Fruit fly (Drosophila melanogaster) whole organism, embryonic: ENCODE measurements around the gene CG32939.

ENCODE experiments used
- B-H1 ChIP-seq: fragments of 200-800 bp; sonication (Bioruptor generic); IDR thresholded peaks from 3 replicates; pipeline ENCODE4 v1.3.6; 2022; ENCODE audit warnings: missing biosample characterization, missing genetic modification characterization
- BEAF-32 ChIP-seq: fragments of 200-800 bp; sonication (Bioruptor generic); optimal IDR thresholded peaks from 3 replicates; lab custom pipeline; 2017; ENCODE audit warnings: missing biosample characterization, missing genetic modification characterization, mild to moderate bottlenecking, moderate library complexity, missing genetic modification reagents
- CG10654 ChIP-seq: fragments of 200-800 bp; sonication (Bioruptor generic); optimal IDR thresholded peaks from 2 replicates; lab custom pipeline; 2016; ENCODE audit warnings: missing biosample characterization, missing genetic modification characterization
- CG12155 ChIP-seq: fragments of 200-800 bp; sonication (Bioruptor generic); optimal IDR thresholded peaks from 3 replicates; lab custom pipeline; 2016; ENCODE audit warnings: missing biosample characterization, missing genetic modification characterization
- CG13296 ChIP-seq: fragments of 200-800 bp; sonication (Bioruptor generic); optimal IDR thresholded peaks from 3 replicates; lab custom pipeline; 2018; ENCODE audit warnings: missing biosample characterization, mild to moderate bottlenecking, missing genetic modification characterization
- CG13775 ChIP-seq: fragments of 200-800 bp; sonication (Bioruptor generic); optimal IDR thresholded peaks from 3 replicates; lab custom pipeline; 2017; ENCODE audit warnings: missing biosample characterization, mild to moderate bottlenecking, missing genetic modification characterization
- CG14014 ChIP-seq: fragments of 200-800 bp; sonication (Bioruptor generic); IDR thresholded peaks from 2 replicates; pipeline ENCODE4 v1.3.6; 2022; ENCODE audit warnings: missing biosample characterization, missing genetic modification characterization
- CG17361 ChIP-seq: fragments of 200-800 bp; sonication (Bioruptor generic); IDR thresholded peaks from 3 replicates; pipeline ENCODE4 v1.3.6; 2022; ENCODE audit warnings: missing biosample characterization, missing genetic modification characterization
- CG18599 ChIP-seq: fragments of 200-800 bp; sonication (Bioruptor generic); optimal IDR thresholded peaks from 3 replicates; lab custom pipeline; 2017; ENCODE audit warnings: missing biosample characterization, missing genetic modification characterization, mild to moderate bottlenecking, moderate library complexity, missing genetic modification reagents
- CG2712 ChIP-seq: fragments of 200-800 bp; optimal IDR thresholded peaks from 3 replicates; lab custom pipeline; 2019; ENCODE audit warnings: missing biosample characterization, mild to moderate bottlenecking, missing genetic modification characterization, moderate library complexity
- CG2875 ChIP-seq: fragments of 200-800 bp; sonication (Bioruptor generic); optimal IDR thresholded peaks from 2 replicates; lab custom pipeline; 2017; ENCODE audit warnings: missing biosample characterization, mild to moderate bottlenecking, missing genetic modification characterization, missing genetic modification reagents
- CG31365 ChIP-seq: fragments of 200-800 bp; sonication (Bioruptor generic); optimal IDR thresholded peaks from 2 replicates; lab custom pipeline; 2018; ENCODE audit warnings: missing biosample characterization, mild to moderate bottlenecking, missing genetic modification characterization
- CG3281 ChIP-seq: fragments of 200-800 bp; sonication (Bioruptor generic); optimal IDR thresholded peaks from 3 replicates; lab custom pipeline; 2017; ENCODE audit warnings: missing biosample characterization, mild to moderate bottlenecking, missing genetic modification characterization
- CG34376 ChIP-seq: fragments of 200-800 bp; sonication (Bioruptor generic); optimal IDR thresholded peaks from 2 replicates; lab custom pipeline; 2018; ENCODE audit warnings: missing biosample characterization, mild to moderate bottlenecking, missing genetic modification characterization
- CG43689 ChIP-seq: fragments of 200-800 bp; sonication (Bioruptor generic); IDR thresholded peaks from 2 replicates; pipeline ENCODE4 v1.3.6; 2022; ENCODE audit warnings: missing biosample characterization, missing genetic modification characterization
- CG4424 ChIP-seq: fragments of 200-800 bp; sonication (Bioruptor generic); optimal IDR thresholded peaks from 3 replicates; lab custom pipeline; 2016; ENCODE audit warnings: missing biosample characterization, missing genetic modification characterization
- CG6683 ChIP-seq: fragments of 200-800 bp; sonication (Bioruptor generic); optimal IDR thresholded peaks from 2 replicates; lab custom pipeline; 2017; ENCODE audit warnings: missing biosample characterization, mild to moderate bottlenecking, missing genetic modification characterization, missing genetic modification reagents
- CG6791 ChIP-seq: fragments of 200-800 bp; sonication (Bioruptor generic); IDR thresholded peaks from 3 replicates; pipeline ENCODE4 v1.3.6; 2022; ENCODE audit warnings: missing biosample characterization, missing genetic modification characterization; ENCODE audit not compliant: partially characterized antibody
- CG7786 ChIP-seq: fragments of 200-800 bp; sonication (Bioruptor generic); optimal IDR thresholded peaks from 2 replicates; lab custom pipeline; 2016; ENCODE audit warnings: missing biosample characterization, missing genetic modification characterization
- CG7928 ChIP-seq: fragments of 200-800 bp; sonication (Bioruptor generic); optimal IDR thresholded peaks from 2 replicates; lab custom pipeline; 2017; ENCODE audit warnings: missing biosample characterization, mild to moderate bottlenecking, missing genetic modification characterization
- CG7963 ChIP-seq: fragments of 200-800 bp; sonication (Bioruptor generic); IDR thresholded peaks from 3 replicates; pipeline ENCODE4 v1.3.6; 2022; ENCODE audit warnings: missing biosample characterization, missing genetic modification characterization; ENCODE audit not compliant: partially characterized antibody
- CG8089 ChIP-seq: fragments of 200-800 bp; sonication (Bioruptor generic); optimal IDR thresholded peaks from 3 replicates; lab custom pipeline; 2016; ENCODE audit warnings: missing biosample characterization, missing genetic modification characterization
- CG8281 ChIP-seq: fragments of 200-800 bp; sonication (Bioruptor generic); optimal IDR thresholded peaks from 2 replicates; lab custom pipeline; 2018; ENCODE audit warnings: missing biosample characterization, mild to moderate bottlenecking, missing genetic modification characterization, moderate library complexity
- CG9797 ChIP-seq: fragments of 200-800 bp; sonication (Bioruptor generic); optimal IDR thresholded peaks from 3 replicates; lab custom pipeline; 2018; ENCODE audit warnings: missing biosample characterization, mild to moderate bottlenecking, missing genetic modification characterization
- GATAe ChIP-seq: fragments of 200-800 bp; sonication (Bioruptor generic); conservative IDR thresholded peaks from 2 replicates; pipeline ENCODE4 v1.3.6; 2022; ENCODE audit warnings: missing biosample characterization, missing genetic modification characterization
- Hey ChIP-seq: fragments of 200-800 bp; sonication (Bioruptor generic); optimal IDR thresholded peaks from 3 replicates; lab custom pipeline; 2018; ENCODE audit warnings: missing biosample characterization, mild to moderate bottlenecking, missing genetic modification characterization
- MBD-R2 ChIP-seq: fragments of 200-800 bp; sonication (Bioruptor generic); IDR thresholded peaks from 2 replicates; pipeline ENCODE4 v1.3.6; 2022; ENCODE audit warnings: missing biosample characterization, missing genetic modification characterization
- Med ChIP-seq: fragments of 200-800 bp; sonication (Bioruptor generic); peaks from one replicate; lab custom pipeline; 2016; ENCODE audit warnings: missing biosample characterization, missing genetic modification characterization, mild to moderate bottlenecking, inconsistent platforms, moderate library complexity
- NC2α ChIP-seq: fragments of 200-800 bp; sonication (Bioruptor generic); optimal IDR thresholded peaks from 2 replicates; lab custom pipeline; 2016; ENCODE audit warnings: missing biosample characterization, missing genetic modification characterization
- Opbp ChIP-seq: fragments of 200-800 bp; sonication (Bioruptor generic); IDR thresholded peaks from 3 replicates; pipeline ENCODE4 v1.3.6; 2022; ENCODE audit warnings: missing biosample characterization, missing genetic modification characterization; ENCODE audit not compliant: partially characterized antibody
- PHDP ChIP-seq: fragments of 200-800 bp; sonication (Bioruptor generic); optimal IDR thresholded peaks from 3 replicates; lab custom pipeline; 2018; ENCODE audit warnings: missing biosample characterization, mild to moderate bottlenecking, missing genetic modification characterization, moderate library complexity
- Poxn ChIP-seq: fragments of 200-800 bp; sonication (Bioruptor generic); IDR thresholded peaks from 2 replicates; pipeline ENCODE4 v1.3.6; 2022; ENCODE audit warnings: missing biosample characterization, missing genetic modification characterization
- Spps ChIP-seq: fragments of 200-800 bp; sonication (Bioruptor generic); optimal IDR thresholded peaks from 2 replicates; lab custom pipeline; 2018; ENCODE audit warnings: missing biosample characterization, mild to moderate bottlenecking, missing genetic modification characterization
- Ssrp ChIP-seq: fragments of 200-800 bp; sonication (Bioruptor generic); optimal IDR thresholded peaks from 2 replicates; lab custom pipeline; 2018; ENCODE audit warnings: missing biosample characterization, mild to moderate bottlenecking, missing genetic modification characterization, moderate library complexity
- Stat92E ChIP-seq, 3 experiments: fragments of >200 bp in 2 of 3; fragments of 200-800 bp in 1 of 3; sonication (Bioruptor generic) in 1 of 3; optimal IDR thresholded peaks; 2 replicates each; lab custom pipeline; 2017 to 2019; ENCODE audit warnings: missing biosample characterization in 3 of 3, missing genetic modification characterization in 3 of 3, mild to moderate bottlenecking in 1 of 3, moderate library complexity in 1 of 3
- Vsx1 ChIP-seq: fragments of 200-800 bp; sonication (Bioruptor generic); optimal IDR thresholded peaks from 2 replicates; lab custom pipeline; 2017; ENCODE audit warnings: missing biosample characterization, mild to moderate bottlenecking, missing genetic modification characterization, missing genetic modification reagents
- ash1 ChIP-seq: fragments of 200-800 bp; sonication (Bioruptor generic); optimal IDR thresholded peaks from 2 replicates; lab custom pipeline; 2018; ENCODE audit warnings: missing biosample characterization, mild to moderate bottlenecking, missing genetic modification characterization
- emc ChIP-seq: fragments of 200-800 bp; sonication (Bioruptor generic); optimal IDR thresholded peaks from 2 replicates; lab custom pipeline; 2016; ENCODE audit warnings: missing biosample characterization, missing genetic modification characterization
- ems ChIP-seq: fragments of 200-800 bp; sonication (Bioruptor generic); optimal IDR thresholded peaks from 3 replicates; lab custom pipeline; 2016; ENCODE audit warnings: missing biosample characterization, missing genetic modification characterization
- en ChIP-seq: fragments of 200-800 bp; sonication (Bioruptor generic); optimal IDR thresholded peaks from 2 replicates; lab custom pipeline; 2016; ENCODE audit warnings: missing biosample characterization, missing genetic modification characterization
- eyg ChIP-seq: fragments of 200-800 bp; sonication (Bioruptor generic); optimal IDR thresholded peaks from 3 replicates; lab custom pipeline; 2016; ENCODE audit warnings: missing biosample characterization, missing genetic modification characterization
- lov ChIP-seq, 2 experiments: fragments of 200-800 bp in 1 of 2; fragments of >200 bp in 1 of 2; sonication (Bioruptor generic) in 1 of 2; IDR thresholded peaks in 1 of 2; optimal IDR thresholded peaks in 1 of 2; 2 replicates in 1 of 2; 3 replicates in 1 of 2; pipeline versions ENCODE4 v1.3.6 to Lab custom; 2017 to 2022; ENCODE audit warnings: missing biosample characterization in 1 of 2, missing genetic modification characterization in 1 of 2
- org-1 ChIP-seq: fragments of 200-800 bp; sonication (Bioruptor generic); optimal IDR thresholded peaks from 2 replicates; lab custom pipeline; 2017; ENCODE audit warnings: missing biosample characterization, missing genetic modification characterization
- salm ChIP-seq: fragments of 200-800 bp; sonication (Bioruptor generic); optimal IDR thresholded peaks from 2 replicates; lab custom pipeline; 2018; ENCODE audit warnings: missing biosample characterization, mild to moderate bottlenecking, missing genetic modification characterization
- sens ChIP-seq: fragments of 200-800 bp; sonication (Bioruptor generic); peaks from one replicate; lab custom pipeline; 2016; ENCODE audit warnings: missing biosample characterization, missing genetic modification characterization
- sob ChIP-seq: fragments of 200-800 bp; sonication (Bioruptor generic); IDR thresholded peaks from 2 replicates; pipeline ENCODE4 v1.3.6; 2022; ENCODE audit warnings: missing biosample characterization, missing genetic modification characterization
- sug ChIP-seq: fragments of 200-800 bp; optimal IDR thresholded peaks from 2 replicates; lab custom pipeline; 2019; ENCODE audit warnings: missing biosample characterization, mild to moderate bottlenecking, missing genetic modification characterization, moderate library complexity
- tup ChIP-seq: fragments of 200-800 bp; sonication (Bioruptor generic); optimal IDR thresholded peaks from 2 replicates; lab custom pipeline; 2016; ENCODE audit warnings: missing biosample characterization, mild to moderate bottlenecking, missing genetic modification characterization, moderate library complexity
- vfl ChIP-seq: fragments of 200-800 bp; sonication (Bioruptor generic); optimal IDR thresholded peaks from 2 replicates; lab custom pipeline; 2016; ENCODE audit warnings: missing biosample characterization, missing genetic modification characterization
- vnd ChIP-seq: fragments of 200-800 bp; sonication (Bioruptor generic); IDR thresholded peaks from 3 replicates; pipeline ENCODE4 v1.3.6; 2022; ENCODE audit warnings: missing biosample characterization, missing genetic modification characterization; ENCODE audit not compliant: partially characterized antibody

The CG32939 gene

dm6 chr3R:9702567-9702966 lies 9.7 kb downstream of the CG32939 start (continued):
- TF ChIP-seq CG8281 (peak; percentile 78), Spps (tag; lab: Kevin White, UChicago) (peak; percentile 61), PHDP (tag; lab: Kevin White, UChicago) (peak; percentile 95), Stat92E (GFP tag; optimal IDR thresholded peaks at IDR 0.05; lab: Kevin White, UChicago) (peak in 1 of 3 experiments; percentile 49), CG2712 (tag; lab: Kevin White, UChicago) (peak; percentile 91), tup (GFP tag; lab: Kevin White, UChicago) (peak; percentile 65), BEAF-32 (no peak), CG10654 (GFP tag; lab: Kevin White, UChicago) (peak; percentile 84), CG14014 (GFP tag; lab: Robert Waterston, UW) (no peak), sens (GFP tag; lab: Kevin White, UChicago) (peak; percentile 98), eyg (GFP tag; lab: Kevin White, UChicago) (peak; percentile 69), salm (tag; lab: Kevin White, UChicago) (peak; percentile 87), ash1 (peak; percentile 47), CG6683 (peak; percentile 74), CG4424 (GFP tag; lab: Kevin White, UChicago) (peak; percentile 88), emc (GFP tag; lab: Kevin White, UChicago) (peak; percentile 55), vfl (GFP tag; lab: Kevin White, UChicago) (peak; percentile 81), CG17361 (GFP tag; lab: Robert Waterston, UW) (no peak), en (GFP tag; lab: Kevin White, UChicago) (peak; percentile 70), MBD-R2 (no peak), CG34376 (GFP tag; lab: Kevin White, UChicago) (peak; percentile 65), B-H1 (no peak), Med (GFP tag; lab: Kevin White, UChicago) (peak; percentile 98), CG8089 (GFP tag; lab: Kevin White, UChicago) (peak; percentile 80), Vsx1 (GFP tag; lab: Kevin White, UChicago) (peak; percentile 81), CG7928 (GFP tag; lab: Kevin White, UChicago) (peak; percentile 57), CG7963 (GFP tag; lab: Robert Waterston, UW) (no peak), CG13296 (GFP tag; lab: Kevin White, UChicago) (peak; percentile 87), CG43689 (GFP tag; lab: Robert Waterston, UW) (no peak), sob (GFP tag; lab: Robert Waterston, UW) (no peak), Opbp (GFP tag; lab: Robert Waterston, UW) (no peak), vnd (GFP tag; lab: Robert Waterston, UW) (no peak), Hey (tag; lab: Kevin White, UChicago) (peak; percentile 34), CG3281 (GFP tag; lab: Kevin White, UChicago) (peak; percentile 90), CG6791 (GFP tag; lab: Robert Waterston, UW) (no peak), Ssrp (tag; lab: Kevin White, UChicago) (peak; percentile 86), CG9797 (GFP tag; lab: Kevin White, UChicago) (no peak), CG2875 (peak; percentile 86), CG18599 (peak; percentile 92), GATAe (GFP tag; lab: Robert Waterston, UW) (no peak), CG31365 (peak; percentile 83), ems (GFP tag; lab: Kevin White, UChicago) (peak; percentile 85), org-1 (GFP tag; lab: Kevin White, UChicago) (peak; percentile 84), CG12155 (GFP tag; lab: Kevin White, UChicago) (peak; percentile 77), sug (tag; lab: Kevin White, UChicago) (peak; percentile 60), Poxn (GFP tag; lab: Robert Waterston, UW) (no peak), CG13775 (GFP tag; lab: Kevin White, UChicago) (peak; percentile 73), CG7786 (GFP tag; lab: Kevin White, UChicago) (peak; percentile 61), NC2α (peak; percentile 72), lov (optimal IDR thresholded peaks at IDR 0.05; lab: Kevin White, UChicago) (no peak), lov (GFP tag; IDR thresholded peaks at IDR 0.05; lab: Robert Waterston, UW) (no peak)
